Worm (Caenorhabditis elegans): ENCODE measurements around the gene T20B3.14.
A peak's percentile ranks its signal among the peaks of the same experiment; 100 is the strongest.

Gene T20B3.14

ce11 chrV:16840283-16840682 is 19.2 kb upstream of the T20B3.14 start:
- TF ChIP-seq lin-35 (GFP tag; optimal IDR thresholded peaks at IDR 0.05): peak in 1 of 2 experiments; percentile 14
- TF ChIP-seq elt-2 (tag; optimal IDR thresholded peaks at IDR 0.05): peak; percentile 91
- TF ChIP-seq mep-1 (tag; optimal IDR thresholded peaks at IDR 0.05): no peak
- TF ChIP-seq jun-1 (tag; optimal IDR thresholded peaks at IDR 0.05): peak; percentile 8

ce11 chrV:16838435-16838834 is 17.3 kb upstream of the T20B3.14 start:
- TF ChIP-seq lin-35 (GFP tag; optimal IDR thresholded peaks at IDR 0.05) (no peak), nhr-12 (tag; optimal IDR thresholded peaks at IDR 0.05) (no peak), aly-2 (tag; optimal IDR thresholded peaks at IDR 0.05) (no peak), grh-1 (GFP tag; IDR thresholded peaks at IDR 0.05) (no peak), rnt-1 (tag; optimal IDR thresholded peaks at IDR 0.05) (no peak), nhr-237 (tag; optimal IDR thresholded peaks at IDR 0.05) (no peak), lin-13 (GFP tag; optimal IDR thresholded peaks at IDR 0.05) (no peak), F16B12.6 (tag; optimal IDR thresholded peaks at IDR 0.05) (no peak)

- no peak for TF ChIP-seq unc-86 (tag; optimal IDR thresholded peaks at IDR 0.05)
- TF ChIP-seq rnt-1 (tag; optimal IDR thresholded peaks at IDR 0.05): no peak
- no peak for TF ChIP-seq nhr-12 (tag; optimal IDR thresholded peaks at IDR 0.05)
- no peak for TF ChIP-seq unc-98 (GFP tag; IDR thresholded peaks at IDR 0.05)
- no peak for TF ChIP-seq egl-13 (tag; optimal IDR thresholded peaks at IDR 0.05)
- TF ChIP-seq tbx-2 (tag; optimal IDR thresholded peaks at IDR 0.05): no peak
- TF ChIP-seq sox-4 (tag; optimal IDR thresholded peaks at IDR 0.05): no peak
- no peak for TF ChIP-seq efl-1 (optimal IDR thresholded peaks at IDR 0.05)
- no peak for TF ChIP-seq efl-1 (GFP tag; optimal IDR thresholded peaks at IDR 0.05 in 1 of 2)
- no peak for TF ChIP-seq zag-1 (tag; optimal IDR thresholded peaks at IDR 0.05)
- no peak for TF ChIP-seq lir-3 (tag; optimal IDR thresholded peaks at IDR 0.05; ENCODE audit: poor library complexity)
These were observed 15.0 kb upstream of the T20B3.14 start for ce11 chrV:16836100-16836499.

ce11 chrV:16834989-16835388 is 13.9 kb upstream of the T20B3.14 start, which contains the start of gene tni-3:
Gene tni-3, minus strand, starts transcription at chrV:16835128.
- no peak for TF ChIP-seq nhr-20 (tag; optimal IDR thresholded peaks at IDR 0.05)
- no peak for TF ChIP-seq nhr-237 (tag; optimal IDR thresholded peaks at IDR 0.05)
- no peak for TF ChIP-seq fkh-10 (GFP tag; optimal IDR thresholded peaks at IDR 0.05)
- TF ChIP-seq mef-2 (tag; optimal IDR thresholded peaks at IDR 0.05): no peak
- peak; percentile 59 for TF ChIP-seq fkh-4 (tag; optimal IDR thresholded peaks at IDR 0.05; ENCODE audit: borderline replicate concordance)
- no peak for TF ChIP-seq fkh-8 (tag; optimal IDR thresholded peaks at IDR 0.05)
- TF ChIP-seq blmp-1 (tag; optimal IDR thresholded peaks at IDR 0.05): no peak
- TF ChIP-seq lsy-2 (tag; optimal IDR thresholded peaks at IDR 0.05): no peak
- peak; percentile 87 for TF ChIP-seq dsc-1 (tag; optimal IDR thresholded peaks at IDR 0.05)
- no peak for TF ChIP-seq ceh-90 (tag; optimal IDR thresholded peaks at IDR 0.05)
- TF ChIP-seq mab-9 (GFP tag; IDR thresholded peaks at IDR 0.05): no peak
- no peak for TF ChIP-seq sup-37 (GFP tag; optimal IDR thresholded peaks at IDR 0.05)
- no peak for TF ChIP-seq lir-3 (tag; optimal IDR thresholded peaks at IDR 0.05; ENCODE audit: poor library complexity)

- TF ChIP-seq xbp-1 (tag; optimal IDR thresholded peaks at IDR 0.05): no peak
- no peak for TF ChIP-seq dpl-1 (GFP tag; optimal IDR thresholded peaks at IDR 0.05)
- TF ChIP-seq fkh-10 (GFP tag; optimal IDR thresholded peaks at IDR 0.05): no peak
- TF ChIP-seq efl-1 (optimal IDR thresholded peaks at IDR 0.05): no peak
- TF ChIP-seq efl-1 (GFP tag; optimal IDR thresholded peaks at IDR 0.05 in 1 of 2): no peak
- TF ChIP-seq mep-1 (tag; optimal IDR thresholded peaks at IDR 0.05): no peak
- TF ChIP-seq ces-1 (GFP tag; optimal IDR thresholded peaks at IDR 0.05): no peak
These were observed 12.6 kb upstream of the T20B3.14 start for ce11 chrV:16833672-16834071.

ce11 chrV:16832865-16833264 is 11.7 kb upstream of the T20B3.14 start, which contains the start of gene phy-3:
Gene phy-3, plus strand, starts transcription at chrV:16833165.
- no peak for TF ChIP-seq sox-4 (tag; optimal IDR thresholded peaks at IDR 0.05)
- TF ChIP-seq lsy-2 (tag; optimal IDR thresholded peaks at IDR 0.05): no peak
- no peak for TF ChIP-seq ceh-8 (GFP tag; optimal IDR thresholded peaks at IDR 0.05)
- TF ChIP-seq mdl-1 (tag; optimal IDR thresholded peaks at IDR 0.05): no peak
- TF ChIP-seq nhr-85 (tag): no peak
- no peak for TF ChIP-seq lin-35 (GFP tag; optimal IDR thresholded peaks at IDR 0.05)
- TF ChIP-seq blmp-1 (tag; optimal IDR thresholded peaks at IDR 0.05): no peak
- no peak for TF ChIP-seq lin-13 (GFP tag; optimal IDR thresholded peaks at IDR 0.05)
- TF ChIP-seq ztf-4 (tag; optimal IDR thresholded peaks at IDR 0.05): no peak
- no peak for TF ChIP-seq pax-3 (tag; optimal IDR thresholded peaks at IDR 0.05)
- no peak for TF ChIP-seq dpl-1 (GFP tag; optimal IDR thresholded peaks at IDR 0.05)
- no peak for TF ChIP-seq tlp-1 (tag; optimal IDR thresholded peaks at IDR 0.05)
- TF ChIP-seq C04F5.9 (tag; optimal IDR thresholded peaks at IDR 0.05): no peak
- TF ChIP-seq rnt-1 (tag; optimal IDR thresholded peaks at IDR 0.05): no peak
- no peak for TF ChIP-seq fkh-4 (tag; optimal IDR thresholded peaks at IDR 0.05; ENCODE audit: borderline replicate concordance)
